Fruit fly (Drosophila melanogaster): ENCODE results near the gene CG1750.
A peak's percentile ranks its signal among the peaks of the same experiment; 100 is the strongest.

The CG1750 gene

dm6 chr3R:31252093-31252962 is 2.4 kb downstream of the CG1750 start, which contains the start of the genes qless and mRpL32 (continued):
- TF ChIP-seq CG15514 (GFP tag; optimal IDR thresholded peaks at IDR 0.05), result peak; percentile 45
- no peak for TF ChIP-seq fd102C (GFP tag; optimal IDR thresholded peaks at IDR 0.05)
- peak; percentile 65 for TF ChIP-seq amos (GFP tag; IDR thresholded peaks at IDR 0.05; ENCODE audit: partially characterized antibody)
- TF ChIP-seq Tbp (GFP tag; optimal IDR thresholded peaks at IDR 0.05), result no peak
- no peak for TF ChIP-seq Hey (tag; optimal IDR thresholded peaks at IDR 0.05)
- no peak for TF ChIP-seq CG12942 (GFP tag; optimal IDR thresholded peaks at IDR 0.05)
- TF ChIP-seq Ada2b (GFP tag; IDR thresholded peaks at IDR 0.05), result peak; percentile 75
- peak; percentile 78 for TF ChIP-seq mam (GFP tag; optimal IDR thresholded peaks at IDR 0.05)
- TF ChIP-seq sima (GFP tag; optimal IDR thresholded peaks at IDR 0.05), result no peak
- peak; percentile 61; the same call in 1 of the 2 replicates for TF ChIP-seq CG2129 (GFP tag; IDR thresholded peaks at IDR 0.05; ENCODE audit: partially characterized antibody)
- peak; percentile 64 for TF ChIP-seq Six4 (GFP tag; optimal IDR thresholded peaks at IDR 0.05)
- no peak for TF ChIP-seq pita (GFP tag; optimal IDR thresholded peaks at IDR 0.05)
- peak; percentile 24 for TF ChIP-seq kni (GFP tag; optimal IDR thresholded peaks at IDR 0.05)
- peak; percentile 71 for TF ChIP-seq nmo (GFP tag; optimal IDR thresholded peaks at IDR 0.05)
- peak; percentile 75 for TF ChIP-seq stc (GFP tag; IDR thresholded peaks at IDR 0.05)
- TF ChIP-seq fd3F (GFP tag; optimal IDR thresholded peaks at IDR 0.05), result no peak
- TF ChIP-seq Meics (GFP tag; optimal IDR thresholded peaks at IDR 0.05), result no peak
- TF ChIP-seq Ravus (GFP tag; IDR thresholded peaks at IDR 0.05), result no peak; the same call in 1 of the 2 replicates
- peak; percentile 8 for TF ChIP-seq CG1602 (GFP tag; optimal IDR thresholded peaks at IDR 0.05)
- TF ChIP-seq CG34224 (GFP tag; IDR thresholded peaks at IDR 0.05; ENCODE audit: partially characterized antibody), result peak; percentile 74; the same call in 2 of the 3 replicates

- TF ChIP-seq CG12299 (tag; optimal IDR thresholded peaks at IDR 0.05) (no peak), shn (GFP tag; optimal IDR thresholded peaks at IDR 0.05) (no peak), Sox102F (GFP tag; optimal IDR thresholded peaks at IDR 0.05) (peak; percentile 49), Drgx (GFP tag; IDR thresholded peaks at IDR 0.05) (peak; percentile 55), bsh (GFP tag; optimal IDR thresholded peaks at IDR 0.05) (peak in 1 of 2 experiments; percentile 27), CG7839 (tag; optimal IDR thresholded peaks at IDR 0.05) (peak; percentile 1), CG11504 (tag; optimal IDR thresholded peaks at IDR 0.05) (peak; percentile 6), CG10979 (tag; optimal IDR thresholded peaks at IDR 0.05) (peak; percentile 41), CG8388 (GFP tag; optimal IDR thresholded peaks at IDR 0.05) (peak; percentile 4), CG31388 (GFP tag; optimal IDR thresholded peaks at IDR 0.05) (no peak), CG18619 (GFP tag; optimal IDR thresholded peaks at IDR 0.05) (no peak), Ssrp (tag; optimal IDR thresholded peaks at IDR 0.05) (peak; percentile 0), CG10543 (GFP tag; optimal IDR thresholded peaks at IDR 0.05) (no peak), Camta (GFP tag; optimal IDR thresholded peaks at IDR 0.05) (peak; percentile 8), Blimp-1 (GFP tag; optimal IDR thresholded peaks at IDR 0.05) (peak; percentile 91), prd (optimal IDR thresholded peaks at IDR 0.05) (no peak), prd (GFP tag; IDR thresholded peaks at IDR 0.05) (peak; percentile 17; the same call in 1 of the 3 replicates), Ptx1 (GFP tag; IDR thresholded peaks at IDR 0.05) (0 out of 2 replicates have a peak, but pooled peaks have one; percentile 20), Hr51 (GFP tag; optimal IDR thresholded peaks at IDR 0.05) (peak in 1 of 2 experiments; percentile 6), CG12391 (tag; optimal IDR thresholded peaks at IDR 0.05) (peak; percentile 7), az2 (GFP tag; optimal IDR thresholded peaks at IDR 0.05) (peak; percentile 20), cg (GFP tag; optimal IDR thresholded peaks at IDR 0.05) (no peak), vvl (GFP tag; IDR thresholded peaks at IDR 0.05) (peak; percentile 20; the same call in 1 of the 2 replicates), Side (GFP tag; optimal IDR thresholded peaks at IDR 0.05) (no peak), CG13424 (tag; optimal IDR thresholded peaks at IDR 0.05) (peak; percentile 10), sens (GFP tag) (peak; percentile 69), gem (tag; optimal IDR thresholded peaks at IDR 0.05) (peak; percentile 31)
Measured at dm6 chr3R:31251130-31251770, 3.5 kb downstream of the CG1750 start.

Measured in whole organism, embryonic.